Worm (Caenorhabditis elegans) whole organism, young adult: ENCODE data around the gene npr-26.

Source experiments
- B0019.2 ChIP-seq: fragments of 200-800 bp; sonication (Bioruptor generic); conservative IDR thresholded peaks from 2 replicates; pipeline ENCODE4 v1.3.6; 2022; ENCODE audit warnings: missing genetic modification reagents, missing genetic modification characterization, missing compliant biosample characterization
- B0336.3 ChIP-seq: fragments of 200-800 bp; sonication (Bioruptor generic); IDR thresholded peaks from 2 replicates; pipeline ENCODE4 v1.3.6; 2022; ENCODE audit warnings: missing genetic modification characterization, missing compliant biosample characterization
- C17E4.6 ChIP-seq: fragments of 200-800 bp; sonication (Bioruptor generic); IDR thresholded peaks from 2 replicates; pipeline ENCODE4 v1.3.6; 2022; ENCODE audit warnings: missing genetic modification reagents, missing genetic modification characterization, missing compliant biosample characterization
- D2030.7 ChIP-seq: fragments of 200-800 bp; sonication (Bioruptor generic); IDR thresholded peaks from 2 replicates; pipeline ENCODE4 v1.3.6; 2022; ENCODE audit warnings: missing genetic modification reagents, missing genetic modification characterization, missing compliant biosample characterization
- F33H1.4 ChIP-seq: fragments of 200-800 bp; sonication (Bioruptor generic); IDR thresholded peaks from 2 replicates; pipeline ENCODE4 v1.3.6; 2022; ENCODE audit warnings: missing genetic modification reagents, missing genetic modification characterization, missing compliant biosample characterization
- F49E8.2 ChIP-seq: sonication (generic microtip); optimal IDR thresholded peaks from 3 replicates; lab custom pipeline; 2017; ENCODE audit warnings: missing genetic modification characterization, mild to moderate bottlenecking, missing compliant biosample characterization, antibody characterized with exemption, moderate library complexity; ENCODE audit not compliant: insufficient read depth
- F55B11.4 ChIP-seq: sonication (generic microtip); optimal IDR thresholded peaks from 2 replicates; lab custom pipeline; 2016; ENCODE audit warnings: missing compliant biosample characterization, missing genetic modification characterization, borderline replicate concordance; ENCODE audit not compliant: insufficient read depth
- T26A5.8 ChIP-seq: sonication (generic microtip); optimal IDR thresholded peaks from 2 replicates; lab custom pipeline; 2016; ENCODE audit warnings: missing genetic modification characterization, missing compliant biosample characterization
- Y53G8AR.9 ChIP-seq: fragments of 200-800 bp; sonication (Bioruptor generic); conservative IDR thresholded peaks from 2 replicates; pipeline ENCODE4 v1.3.6; 2022; ENCODE audit warnings: missing genetic modification reagents, missing genetic modification characterization, missing compliant biosample characterization
- Y79H2A.3 ChIP-seq: fragments of 200-800 bp; sonication (Bioruptor generic); conservative IDR thresholded peaks from 2 replicates; pipeline ENCODE4 v1.3.6; 2022; ENCODE audit warnings: missing genetic modification reagents, missing genetic modification characterization, missing compliant biosample characterization
- Y95B8A.8 ChIP-seq: fragments of 200-800 bp; sonication (Bioruptor generic); IDR thresholded peaks from 2 replicates; pipeline ENCODE4 v1.3.6; 2022; ENCODE audit warnings: missing genetic modification reagents, missing genetic modification characterization, missing compliant biosample characterization
- ZK185.1 ChIP-seq: sonication (generic microtip); optimal IDR thresholded peaks from 2 replicates; lab custom pipeline; 2016; ENCODE audit warnings: mild to moderate bottlenecking, missing genetic modification characterization, missing compliant biosample characterization; ENCODE audit not compliant: poor library complexity, severe bottlenecking
- aptf-3 ChIP-seq: fragments of 200-800 bp; sonication (Bioruptor generic); IDR thresholded peaks from 2 replicates; pipeline ENCODE4 v1.3.6; 2022; ENCODE audit warnings: missing genetic modification characterization, missing compliant biosample characterization
- attf-6 ChIP-seq: fragments of 200-800 bp; sonication (Bioruptor generic); IDR thresholded peaks from 2 replicates; pipeline ENCODE4 v1.3.6; 2022; ENCODE audit warnings: missing genetic modification reagents, missing genetic modification characterization, missing compliant biosample characterization
- ccch-3 ChIP-seq: fragments of 200-800 bp; sonication (Bioruptor generic); optimal IDR thresholded peaks from 2 replicates; lab custom pipeline; 2018; ENCODE audit warnings: mild to moderate bottlenecking, missing genetic modification characterization, missing compliant biosample characterization
- ceh-27 ChIP-seq: fragments of 200-800 bp; sonication (Bioruptor generic); optimal IDR thresholded peaks from 2 replicates; lab custom pipeline; 2018; ENCODE audit warnings: mild to moderate bottlenecking, missing genetic modification characterization, moderate library complexity, missing compliant biosample characterization
- ceh-79 ChIP-seq: sonication (generic microtip); optimal IDR thresholded peaks from 2 replicates; lab custom pipeline; 2017; ENCODE audit warnings: mild to moderate bottlenecking, missing genetic modification characterization, missing compliant biosample characterization
- dox-1 ChIP-seq: fragments of 200-800 bp; sonication (Bioruptor generic); IDR thresholded peaks from 2 replicates; pipeline ENCODE4 v1.3.6; 2022; ENCODE audit warnings: missing genetic modification reagents, missing genetic modification characterization, missing compliant biosample characterization
- dpl-1 ChIP-seq: fragments of 150-350 bp; optimal IDR thresholded peaks from 2 replicates; lab custom pipeline; 2014; ENCODE audit warnings: missing biosample characterization, missing genetic modification reagents, missing genetic modification characterization
- efl-1 ChIP-seq: fragments of 150-350 bp; optimal IDR thresholded peaks from 2 replicates; lab custom pipeline; 2014; ENCODE audit warnings: missing biosample characterization, missing genetic modification reagents, missing genetic modification characterization
- egl-44 ChIP-seq: fragments of 200-800 bp; sonication (Bioruptor generic); IDR thresholded peaks from 2 replicates; pipeline ENCODE4 v1.3.6; 2022; ENCODE audit warnings: missing genetic modification reagents, missing genetic modification characterization, missing compliant biosample characterization
- ekl-4 ChIP-seq: fragments of 200-800 bp; sonication (Bioruptor generic); IDR thresholded peaks from 2 replicates; pipeline ENCODE4 v1.3.6; 2022; ENCODE audit warnings: missing genetic modification reagents, missing genetic modification characterization, missing compliant biosample characterization
- gei-17 ChIP-seq: fragments of 200-800 bp; sonication (Bioruptor generic); optimal IDR thresholded peaks from 2 replicates; lab custom pipeline; 2018; ENCODE audit warnings: mild to moderate bottlenecking, missing genetic modification characterization, missing compliant biosample characterization
- him-1 ChIP-seq: sonication (generic microtip); optimal IDR thresholded peaks from 2 replicates; lab custom pipeline; 2016; ENCODE audit warnings: missing genotype, missing genetic modification reagents, missing genetic modification characterization, missing compliant biosample characterization
- hlh-26 ChIP-seq: fragments of 200-800 bp; sonication (Bioruptor generic); conservative IDR thresholded peaks from 2 replicates; pipeline ENCODE4 v1.3.6; 2022; ENCODE audit warnings: missing genetic modification reagents, missing genetic modification characterization, missing compliant biosample characterization
- hsf-1 ChIP-seq: fragments of 200-800 bp; sonication (Bioruptor generic); IDR thresholded peaks from 2 replicates; pipeline ENCODE4 v1.3.6; 2022; ENCODE audit warnings: missing genetic modification reagents, missing genetic modification characterization, missing compliant biosample characterization
- let-526 ChIP-seq: fragments of 200-800 bp; sonication (Bioruptor generic); IDR thresholded peaks from 2 replicates; pipeline ENCODE4 v1.3.6; 2022; ENCODE audit warnings: missing genetic modification reagents, missing genetic modification characterization, missing compliant biosample characterization
- let-607 ChIP-seq, 2 experiments: fragments of 200-800 bp in 1 of 2; sonication (Bioruptor generic) in 1 of 2; sonication (generic microtip) in 1 of 2; optimal IDR thresholded peaks; 2 replicates each; lab custom pipeline; 2016 to 2018; ENCODE audit warnings: mild to moderate bottlenecking in 2 of 2, missing compliant biosample characterization in 2 of 2, missing genetic modification characterization in 2 of 2, moderate library complexity in 2 of 2, missing genotype in 1 of 2
- lin-54 ChIP-seq: fragments of 200-800 bp; sonication (Bioruptor generic); optimal IDR thresholded peaks from 2 replicates; lab custom pipeline; 2018; ENCODE audit warnings: mild to moderate bottlenecking, missing genetic modification characterization, missing compliant biosample characterization
- lir-1 ChIP-seq: fragments of 200-800 bp; sonication (Bioruptor generic); conservative IDR thresholded peaks from 2 replicates; pipeline ENCODE4 v1.3.6; 2022; ENCODE audit warnings: missing genetic modification reagents, missing genetic modification characterization, missing compliant biosample characterization
- lsl-1 ChIP-seq: fragments of 200-800 bp; sonication (Bioruptor generic); optimal IDR thresholded peaks from 2 replicates; lab custom pipeline; 2018; ENCODE audit warnings: mild to moderate bottlenecking, missing genetic modification characterization, moderate library complexity, missing compliant biosample characterization
- madf-3 ChIP-seq: fragments of 200-800 bp; sonication (Bioruptor generic); IDR thresholded peaks from 2 replicates; pipeline ENCODE4 v1.3.6; 2022; ENCODE audit warnings: missing genetic modification reagents, missing genetic modification characterization, missing compliant biosample characterization
- mcd-1 ChIP-seq: fragments of 200-800 bp; sonication (Bioruptor generic); IDR thresholded peaks from 2 replicates; pipeline ENCODE4 v1.3.6; 2022; ENCODE audit warnings: missing genetic modification reagents, missing genetic modification characterization, missing compliant biosample characterization
- mel-28 ChIP-seq: sonication (generic microtip); optimal IDR thresholded peaks from 2 replicates; lab custom pipeline; 2016; ENCODE audit warnings: borderline replicate concordance, mild to moderate bottlenecking, missing genetic modification characterization, missing compliant biosample characterization
- mxl-1 ChIP-seq: sonication (generic microtip); optimal IDR thresholded peaks from 2 replicates; lab custom pipeline; 2016; ENCODE audit warnings: missing genetic modification characterization, missing compliant biosample characterization
- nhr-120 ChIP-seq: fragments of 200-800 bp; sonication (Bioruptor generic); IDR thresholded peaks from 2 replicates; pipeline ENCODE4 v1.3.6; 2022; ENCODE audit warnings: missing genetic modification characterization, missing compliant biosample characterization
- nhr-80 ChIP-seq: sonication (generic microtip); optimal IDR thresholded peaks from 2 replicates; lab custom pipeline; 2016; ENCODE audit warnings: missing genetic modification characterization, missing compliant biosample characterization
- rcor-1 ChIP-seq: fragments of 200-800 bp; sonication (Bioruptor generic); IDR thresholded peaks from 2 replicates; pipeline ENCODE4 v1.3.6; 2022; ENCODE audit warnings: missing genetic modification reagents, missing genetic modification characterization, missing compliant biosample characterization
- rec-8 ChIP-seq, 2 experiments: sonication (generic microtip); optimal IDR thresholded peaks; 2 replicates each; lab custom pipeline; 2016; ENCODE audit warnings: mild to moderate bottlenecking in 2 of 2, missing genetic modification characterization in 2 of 2, missing genetic modification reagents in 2 of 2, missing genotype in 2 of 2, missing biosample characterization in 1 of 2, missing compliant biosample characterization in 1 of 2, moderate library complexity in 1 of 2
- snpc-1.1 ChIP-seq: sonication (generic microtip); optimal IDR thresholded peaks from 2 replicates; lab custom pipeline; 2017; ENCODE audit warnings: missing genetic modification characterization, mild to moderate bottlenecking, missing compliant biosample characterization, antibody characterized with exemption, moderate library complexity, missing genotype, missing genetic modification reagents; ENCODE audit not compliant: insufficient read depth
- snpc-1.3 ChIP-seq: sonication (generic microtip); optimal IDR thresholded peaks from 2 replicates; lab custom pipeline; 2017; ENCODE audit warnings: missing genetic modification characterization, mild to moderate bottlenecking, missing compliant biosample characterization, antibody characterized with exemption, moderate library complexity, missing genotype, missing genetic modification reagents; ENCODE audit not compliant: insufficient read depth
- snpc-3.4 ChIP-seq: sonication (generic microtip); optimal IDR thresholded peaks from 2 replicates; lab custom pipeline; 2017; ENCODE audit warnings: missing genetic modification characterization, mild to moderate bottlenecking, missing compliant biosample characterization, antibody characterized with exemption, moderate library complexity, missing genotype, missing genetic modification reagents
- tbp1 ChIP-seq: fragments of 200-800 bp; sonication (Bioruptor generic); optimal IDR thresholded peaks from 2 replicates; lab custom pipeline; 2018; ENCODE audit warnings: mild to moderate bottlenecking, missing genetic modification characterization, missing compliant biosample characterization
- unc-130 ChIP-seq: sonication (generic microtip); optimal IDR thresholded peaks from 2 replicates; lab custom pipeline; 2016; ENCODE audit warnings: missing genetic modification reagents, missing genetic modification characterization, missing compliant biosample characterization
- xnd-1 ChIP-seq: sonication (generic microtip); optimal IDR thresholded peaks from 2 replicates; lab custom pipeline; 2016; ENCODE audit warnings: missing genotype, missing genetic modification reagents, missing genetic modification characterization, missing compliant biosample characterization
- ztf-18 ChIP-seq: sonication (generic microtip); optimal IDR thresholded peaks from 2 replicates; lab custom pipeline; 2016; ENCODE audit warnings: missing genotype, mild to moderate bottlenecking, missing genetic modification characterization, missing compliant biosample characterization
- ztf-6 ChIP-seq: fragments of 200-800 bp; sonication (Bioruptor generic); IDR thresholded peaks from 2 replicates; pipeline ENCODE4 v1.3.6; 2022; ENCODE audit warnings: missing genetic modification reagents, missing genetic modification characterization, missing compliant biosample characterization

The npr-26 gene

ce11 chrIV:17461222-17461707 lies 43.6 kb upstream of the npr-26 start, which contains the start of gene rif-1.1:
Gene rif-1.1, minus strand, starts transcription at chrIV:17461272.
- TF ChIP-seq rcor-1 (GFP tag; lab: Robert Waterston, UW) (peak; percentile 48; the same call in 1 of the 2 replicates), F49E8.2 (tag; lab: Kevin White, UChicago) (peak; percentile 64), tbp1 (GFP tag; lab: Kevin White, UChicago) (peak; percentile 59), ccch-3 (GFP tag; lab: Kevin White, UChicago) (no peak), hsf-1 (GFP tag; lab: Robert Waterston, UW) (peak; percentile 76), ceh-27 (GFP tag; lab: Kevin White, UChicago) (no peak), F33H1.4 (GFP tag; lab: Robert Waterston, UW) (peak; percentile 63), let-607 (tag; optimal IDR thresholded peaks at IDR 0.05; lab: Kevin White, UChicago) (no peak), mel-28 (tag; lab: Kevin White, UChicago) (no peak), lin-54 (GFP tag; lab: Kevin White, UChicago) (peak; percentile 88), Y95B8A.8 (peak; percentile 53; the same call in 1 of the 2 replicates), him-1 (tag; lab: Kevin White, UChicago) (no peak), B0336.3 (GFP tag; lab: Robert Waterston, UW) (0 out of 2 replicates have a peak, but pooled peaks have one; percentile 25), attf-6 (GFP tag; lab: Robert Waterston, UW) (peak; percentile 87), unc-130 (GFP tag; lab: Kevin White, UChicago) (peak; percentile 56), B0019.2 (GFP tag; lab: Robert Waterston, UW) (peak; percentile 64), lsl-1 (GFP tag; lab: Kevin White, UChicago) (peak; percentile 83), C17E4.6 (GFP tag; lab: Robert Waterston, UW) (peak; percentile 66; the same call in 1 of the 2 replicates), ztf-6 (no peak), aptf-3 (GFP tag; lab: Robert Waterston, UW) (no peak), ekl-4 (peak; percentile 74), madf-3 (GFP tag; lab: Robert Waterston, UW) (peak; percentile 87), Y79H2A.3 (GFP tag; lab: Robert Waterston, UW) (no peak), dpl-1 (GFP tag; lab: Kevin White, UChicago) (peak; percentile 93), lir-1 (GFP tag; lab: Robert Waterston, UW) (0 out of 2 replicates have a peak, but pooled peaks have one; percentile 13), F55B11.4 (tag; lab: Kevin White, UChicago) (no peak), snpc-1.3 (tag; lab: Kevin White, UChicago) (peak; percentile 7), Y53G8AR.9 (GFP tag; lab: Robert Waterston, UW) (0 out of 2 replicates have a peak, but pooled peaks have one; percentile 61), ceh-79 (tag; lab: Kevin White, UChicago) (no peak), snpc-3.4 (tag; lab: Kevin White, UChicago) (peak; percentile 67), snpc-1.1 (tag; lab: Kevin White, UChicago) (no peak), nhr-120 (no peak), rec-8 (tag; optimal IDR thresholded peaks at IDR 0.05; lab: Kevin White, UChicago) (no peak), egl-44 (no peak), ZK185.1 (tag; lab: Kevin White, UChicago) (peak; percentile 8), mcd-1 (GFP tag; lab: Robert Waterston, UW) (peak; percentile 60), efl-1 (peak; percentile 96), T26A5.8 (tag; lab: Kevin White, UChicago) (no peak), xnd-1 (tag; lab: Kevin White, UChicago) (peak; percentile 65), nhr-80 (tag; lab: Kevin White, UChicago) (peak; percentile 1), hlh-26 (GFP tag; lab: Robert Waterston, UW) (no peak), ztf-18 (tag; lab: Kevin White, UChicago) (no peak), let-526 (no peak), mxl-1 (tag; lab: Kevin White, UChicago) (no peak), dox-1 (GFP tag; lab: Robert Waterston, UW) (peak; percentile 84), gei-17 (no peak), D2030.7 (peak; percentile 96)
